Worm (Caenorhabditis elegans): ENCODE data around the gene F36H5.8.

The F36H5.8 gene

ce11 chrII:1750413-1750812 lies at the start of gene F36H5.8, which contains the start of gene F36H5.13:
Gene F36H5.8, minus strand, starts transcription at chrII:1750686.
Gene F36H5.13, minus strand, starts transcription at chrII:1750513.
- TF ChIP-seq lin-13 (tag; optimal IDR thresholded peaks at IDR 0.05) (no peak), sptf-1 (tag; optimal IDR thresholded peaks at IDR 0.05) (no peak), mls-2 (tag; optimal IDR thresholded peaks at IDR 0.05) (no peak), nhr-237 (tag; optimal IDR thresholded peaks at IDR 0.05) (no peak), hlh-1 (tag; optimal IDR thresholded peaks at IDR 0.05) (no peak), flh-1 (GFP tag; optimal IDR thresholded peaks at IDR 0.05) (no peak), lsy-2 (tag; optimal IDR thresholded peaks at IDR 0.05) (no peak), mab-5 (tag; optimal IDR thresholded peaks at IDR 0.05) (no peak), lin-32 (GFP tag; optimal IDR thresholded peaks at IDR 0.05) (no peak), mep-1 (tag; optimal IDR thresholded peaks at IDR 0.05) (no peak), nhr-12 (tag; optimal IDR thresholded peaks at IDR 0.05) (no peak), elt-3 (tag; optimal IDR thresholded peaks at IDR 0.05) (no peak), unc-120 (tag; optimal IDR thresholded peaks at IDR 0.05; ENCODE audit: poor library complexity, severe bottlenecking) (no peak), unc-62 (GFP tag; optimal IDR thresholded peaks at IDR 0.05) (no peak)

DNA sequence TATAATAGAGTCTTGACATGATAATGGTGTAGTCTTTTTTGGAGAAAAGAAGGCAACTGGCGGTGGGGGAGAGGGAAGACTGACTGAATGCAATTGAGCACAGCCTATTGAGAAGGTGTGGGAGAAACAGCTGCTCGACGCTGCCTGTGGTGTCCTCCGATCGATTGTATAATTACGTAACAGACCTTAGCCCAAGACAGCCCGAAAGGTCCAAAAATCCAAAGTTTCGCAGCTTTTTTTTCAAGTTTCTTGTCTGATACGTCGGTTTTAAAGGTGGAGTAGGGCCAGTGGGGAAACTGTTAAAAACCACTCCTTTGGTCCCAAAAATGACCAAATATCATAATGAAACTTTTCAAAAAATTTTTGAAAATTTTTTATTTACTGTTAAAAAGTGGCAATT lies 37.6 kb upstream of the F36H5.8 start, which contains the start of the genes C08F1.6 and fbxb-13:
Gene C08F1.6 (minus strand): TSS at position 101 of the 400 bp plus-strand sequence.
Gene fbxb-13 (plus strand): TSS at position 191 of the 400 bp plus-strand sequence.
- TF ChIP-seq cnd-1 (tag; optimal IDR thresholded peaks at IDR 0.05) = peak; percentile 48
- TF ChIP-seq hlh-1 (tag; optimal IDR thresholded peaks at IDR 0.05) = peak; percentile 0
- no peak for TF ChIP-seq elt-1 (tag; optimal IDR thresholded peaks at IDR 0.05; ENCODE audit: borderline replicate concordance, insufficient read depth)
- peak; percentile 15 for TF ChIP-seq lin-32 (GFP tag; optimal IDR thresholded peaks at IDR 0.05)

- no peak for TF ChIP-seq tbx-8 (GFP tag; optimal IDR thresholded peaks at IDR 0.05)
- TF ChIP-seq snpc-4 (tag; optimal IDR thresholded peaks at IDR 0.05) = no peak
- TF ChIP-seq cnd-1 (tag; optimal IDR thresholded peaks at IDR 0.05) = no peak
- TF ChIP-seq mep-1 (tag; optimal IDR thresholded peaks at IDR 0.05) = no peak
- TF ChIP-seq mls-2 (tag; optimal IDR thresholded peaks at IDR 0.05) = no peak
- no peak for TF ChIP-seq hlh-1 (tag; optimal IDR thresholded peaks at IDR 0.05)
- no peak for TF ChIP-seq lsy-2 (tag; optimal IDR thresholded peaks at IDR 0.05)
- TF ChIP-seq nhr-76 (tag; optimal IDR thresholded peaks at IDR 0.05) = no peak
- TF ChIP-seq nhr-12 (tag; optimal IDR thresholded peaks at IDR 0.05) = no peak
Observed at ce11 chrII:1787208-1787607, 36.7 kb upstream of the F36H5.8 start.

ce11 chrII:1786209-1786608 lies 35.7 kb upstream of the F36H5.8 start, which contains the start of gene C08F1.10:
Gene C08F1.10, minus strand, starts transcription at chrII:1786309.
- TF ChIP-seq cnd-1 (tag; optimal IDR thresholded peaks at IDR 0.05) (no peak), drap-1 (GFP tag; optimal IDR thresholded peaks at IDR 0.05) (no peak), blmp-1 (tag; optimal IDR thresholded peaks at IDR 0.05) (no peak), unc-120 (tag; optimal IDR thresholded peaks at IDR 0.05; ENCODE audit: poor library complexity, severe bottlenecking) (no peak), lin-13 (tag; optimal IDR thresholded peaks at IDR 0.05) (no peak), ceh-43 (GFP tag; optimal IDR thresholded peaks at IDR 0.05) (no peak), ceh-39 (tag; optimal IDR thresholded peaks at IDR 0.05) (no peak), bed-3 (GFP tag; optimal IDR thresholded peaks at IDR 0.05) (no peak), zip-8 (tag; optimal IDR thresholded peaks at IDR 0.05) (no peak), unc-39 (tag; optimal IDR thresholded peaks at IDR 0.05) (no peak), mab-5 (tag; optimal IDR thresholded peaks at IDR 0.05) (no peak)

- TF ChIP-seq lin-32 (GFP tag; optimal IDR thresholded peaks at IDR 0.05) (no peak), sem-2 (GFP tag; optimal IDR thresholded peaks at IDR 0.05) (no peak), snpc-4 (tag; optimal IDR thresholded peaks at IDR 0.05) (no peak), ces-1 (GFP tag; optimal IDR thresholded peaks at IDR 0.05) (no peak), mep-1 (tag; optimal IDR thresholded peaks at IDR 0.05) (no peak), blmp-1 (tag; optimal IDR thresholded peaks at IDR 0.05) (no peak), hlh-1 (tag; optimal IDR thresholded peaks at IDR 0.05) (no peak), ham-2 (GFP tag; optimal IDR thresholded peaks at IDR 0.05) (no peak)
Observed at ce11 chrII:1784799-1785198, 34.3 kb upstream of the F36H5.8 start, which contains the start of gene C08F1.11. Gene C08F1.11, minus strand, starts transcription at chrII:1784899.

DNA sequence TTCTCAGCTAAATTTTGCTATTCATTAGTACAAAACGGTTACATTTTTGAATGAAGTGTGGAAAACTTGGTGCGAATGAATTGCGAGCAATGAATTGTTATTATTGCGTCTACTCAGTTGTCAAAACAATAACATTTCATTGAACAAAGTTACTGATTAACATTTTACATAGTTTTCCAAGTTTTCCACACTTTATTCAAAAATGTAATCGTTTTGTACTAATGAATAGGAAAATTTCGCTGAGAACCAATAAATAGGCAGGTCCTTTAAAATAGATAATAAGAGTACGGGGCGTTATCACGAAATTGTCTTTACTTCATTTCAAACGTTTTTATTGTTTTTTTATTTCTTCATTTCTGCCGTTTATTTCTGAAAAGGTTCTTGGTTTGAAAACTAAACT lies 32.0 kb upstream of the F36H5.8 start, which contains the start of gene math-4:
Gene math-4 (minus strand): TSS at position 101 of the 400 bp plus-strand sequence.
- TF ChIP-seq bed-3 (GFP tag; optimal IDR thresholded peaks at IDR 0.05) (no peak), ces-1 (GFP tag; optimal IDR thresholded peaks at IDR 0.05) (no peak), drap-1 (GFP tag; optimal IDR thresholded peaks at IDR 0.05) (no peak)
